Worm (Caenorhabditis elegans): ENCODE results near the gene D1044.4.

D1044.4 gene

ce11 chrIII:5500732-5501131, 21.1 kb downstream of the D1044.4 start:
- no peak for TF ChIP-seq nhr-77 (tag; optimal IDR thresholded peaks at IDR 0.05)
- no peak for TF ChIP-seq lin-15B (tag; optimal IDR thresholded peaks at IDR 0.05)
- no peak for TF ChIP-seq eor-1 (tag; optimal IDR thresholded peaks at IDR 0.05)
- TF ChIP-seq lsy-12 (tag; optimal IDR thresholded peaks at IDR 0.05) = no peak
- TF ChIP-seq R02D3.7 (tag; optimal IDR thresholded peaks at IDR 0.05) = no peak

ce11 chrIII:5499942-5500341, 21.9 kb downstream of the D1044.4 start:
- no peak for TF ChIP-seq nhr-237 (tag; optimal IDR thresholded peaks at IDR 0.05)
- no peak for TF ChIP-seq nhr-25 (tag; optimal IDR thresholded peaks at IDR 0.05)
- TF ChIP-seq ceh-9 (tag; optimal IDR thresholded peaks at IDR 0.05) = no peak

- no peak for TF ChIP-seq nhr-76 (tag; optimal IDR thresholded peaks at IDR 0.05)
- TF ChIP-seq snpc-4 (tag; optimal IDR thresholded peaks at IDR 0.05) = no peak
- TF ChIP-seq ztf-4 (tag; optimal IDR thresholded peaks at IDR 0.05) = no peak
- TF ChIP-seq R02D3.7 (tag; optimal IDR thresholded peaks at IDR 0.05) = peak; percentile 96
- no peak for TF ChIP-seq aly-2 (tag; optimal IDR thresholded peaks at IDR 0.05)
- TF ChIP-seq zag-1 (tag; optimal IDR thresholded peaks at IDR 0.05) = no peak
- TF ChIP-seq lin-15B (tag; optimal IDR thresholded peaks at IDR 0.05) = peak; percentile 54
- no peak for TF ChIP-seq nhr-11 (tag; optimal IDR thresholded peaks at IDR 0.05)
- TF ChIP-seq elt-3 (tag; optimal IDR thresholded peaks at IDR 0.05) = no peak
- no peak for TF ChIP-seq skn-1 (tag; optimal IDR thresholded peaks at IDR 0.05)
- TF ChIP-seq nhr-23 (tag; optimal IDR thresholded peaks at IDR 0.05) = peak; percentile 67
- TF ChIP-seq nhr-25 (tag; optimal IDR thresholded peaks at IDR 0.05) = peak; percentile 0
These were observed 22.9 kb downstream of the D1044.4 start, which contains the start of gene R02F2.9 for ce11 chrIII:5498973-5499372. Gene R02F2.9, plus strand, starts transcription at chrIII:5499190.

ce11 chrIII:5495168-5495567, 26.7 kb downstream of the D1044.4 start, which contains the start of gene R02F2.8:
Gene R02F2.8, minus strand, starts transcription at chrIII:5495268.
- TF ChIP-seq daf-12 (tag; optimal IDR thresholded peaks at IDR 0.05) (no peak), nhr-76 (tag; optimal IDR thresholded peaks at IDR 0.05) (no peak), pqm-1 (tag; optimal IDR thresholded peaks at IDR 0.05) (no peak), mdl-1 (tag; optimal IDR thresholded peaks at IDR 0.05) (no peak), elt-3 (tag; optimal IDR thresholded peaks at IDR 0.05) (no peak), aly-2 (tag; optimal IDR thresholded peaks at IDR 0.05) (no peak), nhr-67 (tag; optimal IDR thresholded peaks at IDR 0.05) (no peak), unc-39 (tag; optimal IDR thresholded peaks at IDR 0.05) (no peak), unc-62 (GFP tag; optimal IDR thresholded peaks at IDR 0.05) (no peak), egl-27 (tag; optimal IDR thresholded peaks at IDR 0.05) (no peak), lin-39 (tag; optimal IDR thresholded peaks at IDR 0.05) (no peak), ceh-9 (tag; optimal IDR thresholded peaks at IDR 0.05) (no peak), jun-1 (tag; optimal IDR thresholded peaks at IDR 0.05) (no peak), ceh-16 (tag; optimal IDR thresholded peaks at IDR 0.05) (no peak), nhr-23 (tag; optimal IDR thresholded peaks at IDR 0.05) (no peak)

- TF ChIP-seq mml-1 (tag; optimal IDR thresholded peaks at IDR 0.05) (no peak), ztf-11 (tag; optimal IDR thresholded peaks at IDR 0.05) (no peak), jun-1 (tag; optimal IDR thresholded peaks at IDR 0.05) (no peak), nhr-11 (tag; optimal IDR thresholded peaks at IDR 0.05) (no peak), nhr-28 (tag; optimal IDR thresholded peaks at IDR 0.05) (no peak)
These were observed 34.7 kb downstream of the D1044.4 start, which contains the start of gene osg-1 for ce11 chrIII:5487087-5487603. Gene osg-1, plus strand, starts transcription at chrIII:5487553.

ce11 chrIII:5486345-5486744, 35.5 kb downstream of the D1044.4 start:
- TF ChIP-seq nfya-1 (tag; optimal IDR thresholded peaks at IDR 0.05; ENCODE audit: insufficient read depth) = peak; percentile 54
- TF ChIP-seq ama-1 (optimal IDR thresholded peaks at IDR 0.05) = no peak
